Worm (Caenorhabditis elegans): ENCODE results near the gene clec-38.
A peak's percentile ranks its signal among the peaks of the same experiment; 100 is the strongest.

The clec-38 gene

DNA sequence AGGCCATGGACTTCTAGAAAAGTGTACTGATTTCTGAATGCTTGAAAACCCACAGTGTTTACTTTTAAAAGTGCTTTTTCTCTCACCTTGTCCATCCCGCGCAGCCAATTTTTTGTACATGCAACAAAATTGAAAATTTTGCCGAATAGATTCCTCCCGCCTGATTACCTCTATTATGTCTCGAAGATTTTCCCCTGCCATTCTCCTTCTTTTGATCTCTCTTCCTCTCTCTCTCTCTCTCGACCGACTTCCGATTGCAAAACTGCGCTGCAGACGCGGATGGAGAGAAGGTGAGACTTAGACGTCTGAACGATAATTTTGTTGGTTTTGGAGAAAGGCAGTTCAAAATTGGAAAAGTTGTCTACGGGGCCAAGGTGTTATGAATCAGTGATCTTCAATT lies 39.0 kb upstream of the clec-38 start:
- TF ChIP-seq nfyb-1 (GFP tag; IDR thresholded peaks at IDR 0.05) (0 out of 2 replicates have a peak, but pooled peaks have one; percentile 28), rec-8 (tag; optimal IDR thresholded peaks at IDR 0.05) (no peak), C06A6.2 (GFP tag; conservative IDR thresholded peaks at IDR 0.05) (no peak), zfh-2 (GFP tag; conservative IDR thresholded peaks at IDR 0.05) (0 out of 2 replicates have a peak, but pooled peaks have one; percentile 14)

DNA sequence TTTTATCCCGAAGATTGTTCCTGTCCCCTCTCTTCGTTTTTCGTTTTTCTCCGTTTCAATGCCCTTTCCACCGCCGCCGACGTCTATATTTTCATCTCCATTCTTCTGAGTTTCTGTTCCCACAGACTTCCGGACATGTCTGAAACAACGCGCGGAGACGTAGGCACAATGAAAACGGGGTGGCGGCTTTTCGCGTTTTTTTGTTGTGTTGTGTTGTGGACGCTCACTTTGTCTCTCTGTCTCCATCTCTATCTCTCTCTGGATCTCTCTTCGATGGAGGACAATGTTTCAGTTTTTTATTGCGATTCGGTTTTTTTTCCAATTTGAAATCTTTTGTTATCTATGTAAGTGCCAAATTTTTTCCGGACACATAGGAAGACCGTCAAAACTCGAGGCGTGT lies 24.5 kb upstream of the clec-38 start:
- TF ChIP-seq zfh-2 (GFP tag; conservative IDR thresholded peaks at IDR 0.05) = peak; percentile 67; the same call in 1 of the 2 replicates
- TF ChIP-seq dpff-1 (tag; optimal IDR thresholded peaks at IDR 0.05) = no peak

DNA sequence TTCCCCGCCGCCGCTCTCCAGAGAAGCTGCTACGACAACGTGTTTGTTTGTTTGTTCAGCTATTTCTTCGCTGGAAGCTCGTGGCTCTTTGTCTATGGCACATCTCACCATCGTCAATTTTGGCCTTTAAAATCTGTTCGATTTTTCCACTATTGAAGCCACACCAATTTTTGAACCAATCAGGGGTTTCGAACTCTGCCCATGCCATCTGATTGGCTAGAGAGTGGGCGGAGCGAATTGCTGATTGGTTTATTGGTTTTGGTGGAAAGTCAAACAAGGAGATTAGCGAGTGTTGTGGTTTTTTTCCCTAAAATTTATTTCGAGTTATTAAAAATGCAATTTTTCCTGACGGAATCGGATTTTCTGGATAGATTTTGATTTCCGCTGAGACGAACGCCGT lies 20.7 kb upstream of the clec-38 start:
- no peak for TF ChIP-seq dox-1 (GFP tag; IDR thresholded peaks at IDR 0.05)
- no peak for TF ChIP-seq him-1 (tag; optimal IDR thresholded peaks at IDR 0.05)
- TF ChIP-seq nhr-80 (tag; optimal IDR thresholded peaks at IDR 0.05) = no peak
- no peak for TF ChIP-seq ztf-25 (GFP tag; IDR thresholded peaks at IDR 0.05)
- no peak for TF ChIP-seq hmg-1.2 (GFP tag; IDR thresholded peaks at IDR 0.05)
- TF ChIP-seq attf-3 (GFP tag; conservative IDR thresholded peaks at IDR 0.05) = no peak
- TF ChIP-seq F22D6.2 (tag; optimal IDR thresholded peaks at IDR 0.05) = no peak
- no peak for TF ChIP-seq tlf-1 (GFP tag; optimal IDR thresholded peaks at IDR 0.05)
- no peak for TF ChIP-seq lin-54 (GFP tag; optimal IDR thresholded peaks at IDR 0.05)
- no peak for TF ChIP-seq ztf-26 (tag; optimal IDR thresholded peaks at IDR 0.05)
- TF ChIP-seq ZK185.1 (tag; optimal IDR thresholded peaks at IDR 0.05; ENCODE audit: poor library complexity, severe bottlenecking) = no peak
- TF ChIP-seq somi-1 (GFP tag; optimal IDR thresholded peaks at IDR 0.05) = no peak
- no peak for TF ChIP-seq efl-1 (GFP tag; optimal IDR thresholded peaks at IDR 0.05)
- TF ChIP-seq Y53F4B.3 (GFP tag; IDR thresholded peaks at IDR 0.05) = no peak
- no peak for TF ChIP-seq ztf-28 (GFP tag; IDR thresholded peaks at IDR 0.05)
- no peak for TF ChIP-seq egrh-3 (GFP tag; IDR thresholded peaks at IDR 0.05)
- no peak for TF ChIP-seq hlh-12 (tag; optimal IDR thresholded peaks at IDR 0.05)
- no peak for TF ChIP-seq Y56A3A.18 (GFP tag; IDR thresholded peaks at IDR 0.05)
- TF ChIP-seq Y79H2A.3 (GFP tag; conservative IDR thresholded peaks at IDR 0.05) = no peak

DNA sequence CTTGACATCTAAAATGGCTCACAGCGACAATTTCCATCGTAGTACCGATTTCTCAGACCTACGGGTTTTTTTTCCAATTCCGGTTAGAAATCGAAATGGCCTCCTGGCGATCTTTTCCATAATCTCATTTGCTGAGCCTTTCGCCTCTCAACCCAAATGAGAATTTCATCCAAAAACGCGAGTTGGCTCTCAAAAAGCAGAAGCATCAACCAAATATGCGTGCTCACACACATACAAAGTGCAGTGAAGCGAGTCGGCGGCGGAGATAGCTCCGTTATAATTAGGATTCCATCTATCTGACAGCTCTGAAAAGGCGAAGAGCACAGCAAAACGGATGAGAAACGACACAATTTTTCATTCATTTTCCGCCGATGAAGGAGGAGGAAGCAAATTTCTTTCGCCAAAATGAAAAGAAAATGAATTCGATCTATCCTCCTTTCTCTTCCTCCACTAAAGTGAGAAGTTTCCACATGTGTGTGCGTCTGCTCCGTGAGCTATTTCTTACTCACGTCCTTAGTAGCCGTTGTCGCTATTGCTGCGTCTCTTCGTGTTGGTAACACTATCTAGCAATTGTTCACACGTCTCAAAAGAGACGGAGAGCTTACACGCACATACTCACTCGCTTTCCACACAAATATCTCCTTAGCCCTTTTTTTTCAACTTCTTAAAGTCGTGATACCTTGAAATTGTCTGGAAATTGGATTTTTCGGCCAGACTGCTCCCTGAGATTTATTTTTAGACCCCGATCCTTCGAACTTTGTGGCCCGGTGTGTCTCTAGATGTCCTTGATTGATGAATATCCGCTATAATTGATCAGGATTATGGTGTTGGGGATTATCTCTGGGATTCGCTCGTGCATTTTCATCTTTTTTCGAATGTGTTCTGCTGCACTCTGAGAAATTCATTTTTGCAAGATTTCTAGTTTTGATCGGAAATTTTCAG lies 16.9 kb upstream of the clec-38 start:
- TF ChIP-seq zfh-2 (GFP tag; conservative IDR thresholded peaks at IDR 0.05) (0 out of 2 replicates have a peak, but pooled peaks have one; percentile 14), rec-8 (tag; optimal IDR thresholded peaks at IDR 0.05) (no peak)

DNA sequence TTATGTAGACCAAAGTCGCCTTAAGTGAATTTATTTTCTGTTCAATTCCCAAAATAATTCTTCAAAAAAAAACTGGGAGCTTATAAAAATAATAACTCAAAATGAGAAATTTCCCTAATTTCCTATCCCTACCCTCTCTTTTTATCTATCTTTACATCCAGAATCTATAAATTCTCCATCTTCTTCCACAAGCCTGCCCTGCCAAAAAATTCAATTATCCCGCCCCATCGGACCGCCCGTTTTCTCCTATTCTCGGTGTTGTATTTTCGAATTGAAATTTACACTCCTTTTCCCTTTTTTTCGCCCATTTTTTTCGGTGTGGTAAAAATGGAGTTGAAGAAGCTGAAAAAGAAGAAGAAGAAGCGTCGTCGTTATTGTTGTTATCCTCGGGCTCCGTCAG lies 14.1 kb upstream of the clec-38 start:
- no peak for TF ChIP-seq lin-35 (GFP tag; optimal IDR thresholded peaks at IDR 0.05)
- no peak for TF ChIP-seq dpl-1 (GFP tag; optimal IDR thresholded peaks at IDR 0.05)
- no peak for TF ChIP-seq attf-6 (GFP tag; IDR thresholded peaks at IDR 0.05)
- TF ChIP-seq lin-40 (tag; optimal IDR thresholded peaks at IDR 0.05) = no peak
- no peak for TF ChIP-seq ztf-22 (GFP tag; optimal IDR thresholded peaks at IDR 0.05)
- no peak for TF ChIP-seq ztf-18 (tag; optimal IDR thresholded peaks at IDR 0.05)
- TF ChIP-seq lin-26 (GFP tag; IDR thresholded peaks at IDR 0.05) = no peak
- no peak for TF ChIP-seq rcor-1 (GFP tag; IDR thresholded peaks at IDR 0.05)
- no peak for TF ChIP-seq gei-17 (GFP tag; optimal IDR thresholded peaks at IDR 0.05)
- no peak for TF ChIP-seq pha-4 (tag; optimal IDR thresholded peaks at IDR 0.05)
- TF ChIP-seq Y95B8A.8 (GFP tag; IDR thresholded peaks at IDR 0.05) = no peak
- TF ChIP-seq mel-28 (tag; optimal IDR thresholded peaks at IDR 0.05; ENCODE audit: borderline replicate concordance) = no peak
- TF ChIP-seq Y53F4B.3 (GFP tag; IDR thresholded peaks at IDR 0.05) = no peak
- TF ChIP-seq madf-3 (GFP tag; IDR thresholded peaks at IDR 0.05) = no peak
- no peak for TF ChIP-seq attf-5 (GFP tag; optimal IDR thresholded peaks at IDR 0.05)
- TF ChIP-seq F52B5.7 (tag; optimal IDR thresholded peaks at IDR 0.05) = no peak
- TF ChIP-seq nfyb-1 (GFP tag; IDR thresholded peaks at IDR 0.05) = no peak
- no peak for TF ChIP-seq F39B2.1 (GFP tag; IDR thresholded peaks at IDR 0.05)
- TF ChIP-seq egl-44 (GFP tag; IDR thresholded peaks at IDR 0.05) = no peak
